Fruit fly (Drosophila melanogaster) S2 (cell line): ENCODE results near the gene CG31909.

Experiments
- CG8478 ChIP-seq: fragments of >200 bp; optimal IDR thresholded peaks from 2 replicates; lab custom pipeline; 2018
- CTCF ChIP-seq, 2 experiments: fragments of >200 bp; optimal IDR thresholded peaks; 2 replicates each; lab custom pipeline; 2018

dm6 chr2L:7304331-7304730, 47.0 kb downstream of the CG31909 start:
- TF ChIP-seq CG8478 (lab: Kevin White, UChicago) (no peak), CTCF (optimal IDR thresholded peaks at IDR 0.05; lab: Kevin White, UChicago) (no peak)
